Worm (Caenorhabditis elegans) whole organism, early embryonic: ENCODE data around the gene cdh-3.

Experiments used
- F13C5.2 ChIP-seq: sonication (generic microtip); optimal IDR thresholded peaks from 2 replicates; lab custom pipeline; 2017; ENCODE audit warnings: mild to moderate bottlenecking, missing genetic modification characterization, inconsistent platforms, missing compliant biosample characterization
- ama-1 ChIP-seq: fragments of 150-350 bp; optimal IDR thresholded peaks from 2 replicates; lab custom pipeline; 2014
- ceh-36 ChIP-seq: sonication (generic microtip); optimal IDR thresholded peaks from 2 replicates; lab custom pipeline; 2016; ENCODE audit warnings: missing genetic modification characterization, inconsistent platforms, missing compliant biosample characterization
- flt-1 ChIP-seq: fragments of 200-800 bp; sonication (Bioruptor generic); IDR thresholded peaks from 2 replicates; pipeline ENCODE4 v1.3.6; 2022; ENCODE audit warnings: missing genetic modification characterization, missing compliant biosample characterization
- tra-4 ChIP-seq: sonication (generic microtip); optimal IDR thresholded peaks from 2 replicates; lab custom pipeline; 2017; ENCODE audit warnings: missing genetic modification characterization, missing compliant biosample characterization

DNA sequence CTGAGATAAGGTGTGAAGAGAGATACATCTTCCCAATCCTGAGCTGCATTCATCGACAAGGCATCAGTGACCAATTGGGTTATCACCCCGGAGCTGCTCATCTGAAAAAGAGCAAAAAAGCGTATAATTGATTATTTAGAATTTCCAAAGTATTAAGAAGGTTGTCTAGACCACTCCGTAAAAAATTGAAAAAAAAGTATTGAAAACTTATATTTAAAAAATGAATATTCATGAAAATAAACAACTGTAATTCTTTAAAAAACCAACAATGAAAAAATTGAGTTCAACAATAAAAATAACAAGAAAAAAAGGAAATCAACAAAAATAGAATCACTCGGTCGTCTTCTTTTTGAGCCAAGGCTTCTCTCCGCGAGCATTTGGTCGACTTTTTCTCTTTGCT, 9.3 kb upstream of the cdh-3 start, which contains the start of gene mtx-2:
- TF ChIP-seq F13C5.2 (tag; lab: Kevin White, UChicago) (no peak), ceh-36 (tag; lab: Kevin White, UChicago) (no peak), tra-4 (tag; lab: Kevin White, UChicago) (no peak), ama-1 (lab: Kevin White, UChicago) (no peak), flt-1 (GFP tag; lab: Robert Waterston, UW) (no peak)
